Worm (Caenorhabditis elegans) whole organism, late embryonic: ENCODE results near the gene C04E6.12.

Source experiments
- C08G9.2 ChIP-seq: sonication (generic microtip); optimal IDR thresholded peaks from 2 replicates; lab custom pipeline; 2016; ENCODE audit warnings: mild to moderate bottlenecking, missing genetic modification characterization, moderate library complexity, missing compliant biosample characterization
- C38D4.7 ChIP-seq: fragments of 200-800 bp; sonication (Bioruptor generic); optimal IDR thresholded peaks from 2 replicates; lab custom pipeline; 2018; ENCODE audit warnings: mild to moderate bottlenecking, missing genetic modification characterization, moderate library complexity, missing compliant biosample characterization
- F13H6.1 ChIP-seq: sonication (generic microtip); optimal IDR thresholded peaks from 2 replicates; lab custom pipeline; 2016; ENCODE audit warnings: missing genetic modification characterization, missing compliant biosample characterization
- K02D7.2 ChIP-seq: sonication (generic microtip); optimal IDR thresholded peaks from 2 replicates; lab custom pipeline; 2017; ENCODE audit warnings: mild to moderate bottlenecking, missing genetic modification characterization, missing compliant biosample characterization
- K09A11.1 ChIP-seq: sonication (generic microtip); optimal IDR thresholded peaks from 2 replicates; lab custom pipeline; 2017; ENCODE audit warnings: antibody characterized with exemption, mild to moderate bottlenecking, missing genetic modification characterization, missing compliant biosample characterization; ENCODE audit not compliant: insufficient read depth
- T23F11.4 ChIP-seq: fragments of 200-800 bp; sonication (Bioruptor generic); optimal IDR thresholded peaks from 2 replicates; lab custom pipeline; 2018; ENCODE audit warnings: mild to moderate bottlenecking, missing genetic modification characterization, missing compliant biosample characterization
- Y22D7AL.16 ChIP-seq: sonication (generic microtip); optimal IDR thresholded peaks from 2 replicates; lab custom pipeline; 2016; ENCODE audit warnings: missing genetic modification characterization, missing compliant biosample characterization
- ceh-14 ChIP-seq: sonication (generic microtip); optimal IDR thresholded peaks from 2 replicates; lab custom pipeline; 2016; ENCODE audit warnings: missing genotype, missing genetic modification characterization, missing compliant biosample characterization
- ceh-18 ChIP-seq: sonication (generic microtip); optimal IDR thresholded peaks from 2 replicates; lab custom pipeline; 2016; ENCODE audit warnings: missing genetic modification characterization, missing compliant biosample characterization
- ceh-30 ChIP-seq: fragments of 150-350 bp; optimal IDR thresholded peaks from 2 replicates; lab custom pipeline; 2014; ENCODE audit warnings: missing biosample characterization, missing genetic modification characterization
- ceh-45 ChIP-seq: fragments of 200-800 bp; sonication (Bioruptor generic); IDR thresholded peaks from 2 replicates; pipeline ENCODE4 v1.3.6; 2022; ENCODE audit warnings: missing genetic modification reagents, missing genetic modification characterization, missing compliant biosample characterization
- ceh-6 ChIP-seq: fragments of 200-800 bp; sonication (Bioruptor generic); optimal IDR thresholded peaks from 2 replicates; lab custom pipeline; 2018; ENCODE audit warnings: mild to moderate bottlenecking, missing genetic modification characterization, missing compliant biosample characterization
- dmd-4 ChIP-seq: sonication (generic microtip); optimal IDR thresholded peaks from 2 replicates; lab custom pipeline; 2016; ENCODE audit warnings: borderline replicate concordance, missing genetic modification characterization, missing compliant biosample characterization
- elt-4 ChIP-seq: sonication (generic microtip); optimal IDR thresholded peaks from 2 replicates; lab custom pipeline; 2016; ENCODE audit warnings: missing genetic modification characterization, missing compliant biosample characterization
- ets-4 ChIP-seq: sonication (generic microtip); optimal IDR thresholded peaks from 2 replicates; lab custom pipeline; 2016; ENCODE audit warnings: missing genetic modification characterization, missing compliant biosample characterization
- fax-1 ChIP-seq: sonication (generic microtip); optimal IDR thresholded peaks from 2 replicates; lab custom pipeline; 2016; ENCODE audit warnings: missing genotype, missing genetic modification characterization, missing compliant biosample characterization
- fkh-6 ChIP-seq: sonication (generic microtip); optimal IDR thresholded peaks from 2 replicates; lab custom pipeline; 2016; ENCODE audit warnings: missing genetic modification characterization, missing compliant biosample characterization
- gmeb-2 ChIP-seq: sonication (generic microtip); optimal IDR thresholded peaks from 2 replicates; lab custom pipeline; 2016; ENCODE audit warnings: missing genetic modification characterization, inconsistent platforms, missing compliant biosample characterization
- hlh-15 ChIP-seq: sonication (generic microtip); optimal IDR thresholded peaks from 2 replicates; lab custom pipeline; 2016; ENCODE audit warnings: missing genetic modification characterization, missing compliant biosample characterization
- hlh-30 ChIP-seq: sonication (generic microtip); optimal IDR thresholded peaks from 2 replicates; lab custom pipeline; 2017; ENCODE audit warnings: antibody characterized with exemption, missing genetic modification characterization, missing compliant biosample characterization; ENCODE audit not compliant: insufficient read depth
- hlh-6 ChIP-seq: sonication (generic microtip); optimal IDR thresholded peaks from 2 replicates; lab custom pipeline; 2016; ENCODE audit warnings: missing genotype, missing genetic modification characterization, missing compliant biosample characterization
- lim-6 ChIP-seq: sonication (generic microtip); optimal IDR thresholded peaks from 2 replicates; lab custom pipeline; 2016; ENCODE audit warnings: missing genetic modification characterization, missing compliant biosample characterization
- lin-11 ChIP-seq: fragments of 200-800 bp; sonication (Bioruptor generic); optimal IDR thresholded peaks from 2 replicates; lab custom pipeline; 2018; ENCODE audit warnings: mild to moderate bottlenecking, missing genetic modification characterization, missing compliant biosample characterization
- madf-2 ChIP-seq: sonication (generic microtip); optimal IDR thresholded peaks from 2 replicates; lab custom pipeline; 2017; ENCODE audit warnings: missing genetic modification characterization, missing compliant biosample characterization
- nfya-1 ChIP-seq: sonication (generic microtip); optimal IDR thresholded peaks from 2 replicates; lab custom pipeline; 2017; ENCODE audit warnings: missing genetic modification characterization, mild to moderate bottlenecking, missing compliant biosample characterization, antibody characterized with exemption, moderate library complexity
- nhr-232 ChIP-seq: sonication (generic microtip); optimal IDR thresholded peaks from 2 replicates; lab custom pipeline; 2016; ENCODE audit warnings: missing genetic modification characterization, missing compliant biosample characterization
- odd-2 ChIP-seq: sonication (generic microtip); optimal IDR thresholded peaks from 2 replicates; lab custom pipeline; 2017; ENCODE audit warnings: antibody characterized with exemption, mild to moderate bottlenecking, missing genetic modification characterization, missing compliant biosample characterization
- pax-1 ChIP-seq: fragments of 150-350 bp; optimal IDR thresholded peaks from 2 replicates; lab custom pipeline; 2014; ENCODE audit warnings: missing biosample characterization, missing genetic modification characterization
- pha-2 ChIP-seq: sonication (generic microtip); optimal IDR thresholded peaks from 2 replicates; lab custom pipeline; 2017; ENCODE audit warnings: mild to moderate bottlenecking, missing genetic modification characterization, missing compliant biosample characterization
- pqm-1 ChIP-seq: sonication (generic microtip); optimal IDR thresholded peaks from 2 replicates; lab custom pipeline; 2016; ENCODE audit warnings: missing genetic modification characterization, missing compliant biosample characterization
- rnt-1 ChIP-seq: sonication (generic microtip); optimal IDR thresholded peaks from 2 replicates; lab custom pipeline; 2016; ENCODE audit warnings: missing genetic modification characterization, missing compliant biosample characterization
- sdc-2 ChIP-seq: sonication (generic microtip); optimal IDR thresholded peaks from 2 replicates; lab custom pipeline; 2016; ENCODE audit warnings: missing genotype, missing genetic modification characterization, missing compliant biosample characterization
- sox-2 ChIP-seq: fragments of 200-800 bp; sonication (Bioruptor generic); IDR thresholded peaks from 2 replicates; pipeline ENCODE4 v1.3.6; 2022; ENCODE audit warnings: missing genetic modification reagents, missing genetic modification characterization, missing compliant biosample characterization
- unc-42 ChIP-seq: sonication (generic microtip); optimal IDR thresholded peaks from 2 replicates; lab custom pipeline; 2016; ENCODE audit warnings: missing genotype, missing genetic modification characterization, missing compliant biosample characterization
- zip-5 ChIP-seq: sonication (generic microtip); optimal IDR thresholded peaks from 2 replicates; lab custom pipeline; 2016; ENCODE audit warnings: missing genetic modification characterization, missing compliant biosample characterization
- ztf-16 ChIP-seq: sonication (generic microtip); optimal IDR thresholded peaks from 2 replicates; lab custom pipeline; 2017; ENCODE audit warnings: missing genetic modification characterization, missing compliant biosample characterization

The C04E6.12 gene

DNA sequence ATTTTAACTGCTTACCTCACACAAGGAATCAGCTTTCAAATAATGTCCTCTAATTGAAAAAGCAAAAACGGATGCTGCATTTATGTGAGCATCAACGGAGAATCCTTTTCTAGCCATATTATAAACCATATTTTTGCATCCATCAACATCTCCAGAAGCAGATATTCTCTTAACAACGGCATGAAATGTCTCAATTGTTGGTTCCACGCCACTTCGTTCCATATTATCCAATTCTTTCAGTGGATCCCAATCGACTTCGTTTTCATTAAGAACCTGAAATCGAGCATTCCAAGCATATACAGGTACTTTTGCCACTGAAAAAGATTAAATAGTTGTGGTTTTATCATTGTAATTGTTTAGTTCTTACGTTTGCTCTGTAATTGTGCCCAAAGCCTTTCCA lies 2.9 kb downstream of the C04E6.12 start:
- TF ChIP-seq ets-4 (no peak), nhr-232 (tag; lab: Kevin White, UChicago) (no peak), ceh-45 (no peak), ceh-14 (tag; lab: Kevin White, UChicago) (no peak), ceh-30 (tag; lab: Kevin White, UChicago) (no peak), Y22D7AL.16 (tag; lab: Kevin White, UChicago) (no peak), pax-1 (tag; lab: Kevin White, UChicago) (no peak), zip-5 (tag; lab: Kevin White, UChicago) (no peak), hlh-6 (tag; lab: Kevin White, UChicago) (no peak), odd-2 (tag; lab: Kevin White, UChicago) (no peak), hlh-30 (tag; lab: Kevin White, UChicago) (no peak), rnt-1 (tag; lab: Kevin White, UChicago) (no peak), C08G9.2 (tag; lab: Kevin White, UChicago) (no peak)
- TF ChIP-seq, all 69 proteins: peak for 0

DNA sequence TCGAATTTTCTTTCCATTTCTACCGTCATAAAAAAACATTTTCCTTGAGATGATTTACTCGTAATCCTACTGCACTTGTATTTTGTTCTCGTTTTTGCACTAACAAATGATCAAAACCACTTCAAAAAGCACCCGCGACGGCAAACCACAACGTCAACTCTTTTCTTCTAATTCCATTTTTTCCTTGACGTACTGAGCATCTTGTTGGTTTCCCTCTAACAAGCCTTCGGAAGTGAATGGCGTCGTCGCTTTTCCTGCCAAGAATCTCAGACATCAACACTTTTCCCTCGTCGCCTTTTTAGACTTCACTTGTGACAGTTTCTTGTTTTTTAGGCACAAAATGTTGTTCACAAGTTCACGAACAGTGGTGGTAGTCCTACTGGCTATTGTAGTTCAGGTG lies 7.4 kb downstream of the C04E6.12 start, which contains the start of gene C04E6.13:
TSS of gene C04E6.13 (plus strand) at position 301 of the 400 bp plus-strand sequence.
- TF ChIP-seq gmeb-2 (tag; lab: Kevin White, UChicago) (no peak), ceh-30 (tag; lab: Kevin White, UChicago) (no peak)
- TF ChIP-seq, all 69 proteins: peak for 0

DNA sequence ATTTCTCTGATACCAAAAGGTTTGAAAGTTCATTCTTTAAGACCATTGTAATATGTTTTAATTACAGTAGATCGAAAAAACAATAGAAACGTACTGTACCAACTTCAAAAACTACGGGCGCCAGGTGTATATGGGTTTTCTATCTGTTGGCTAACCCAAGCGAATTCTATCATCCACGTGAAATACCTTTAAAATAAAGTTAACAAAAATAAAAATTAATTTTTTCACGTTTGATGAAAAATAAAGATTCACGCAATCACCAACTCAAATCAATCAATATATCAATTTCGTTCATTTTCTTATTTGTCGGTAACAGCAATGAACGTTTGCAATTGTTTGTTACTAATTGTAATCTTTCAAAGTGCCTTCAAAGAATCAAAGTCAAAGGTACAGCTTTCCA lies 12.7 kb downstream of the C04E6.12 start, which contains the start of gene C04E6.4:
TSS of gene C04E6.4 (plus strand) at position 301 of the 400 bp plus-strand sequence.
- TF ChIP-seq hlh-15 (tag; lab: Kevin White, UChicago) (no peak), unc-42 (tag; lab: Kevin White, UChicago) (no peak), hlh-30 (tag; lab: Kevin White, UChicago) (no peak), fax-1 (tag; lab: Kevin White, UChicago) (no peak), T23F11.4 (GFP tag; lab: Kevin White, UChicago) (no peak), ceh-14 (tag; lab: Kevin White, UChicago) (no peak), ceh-18 (tag; lab: Kevin White, UChicago) (no peak)

DNA sequence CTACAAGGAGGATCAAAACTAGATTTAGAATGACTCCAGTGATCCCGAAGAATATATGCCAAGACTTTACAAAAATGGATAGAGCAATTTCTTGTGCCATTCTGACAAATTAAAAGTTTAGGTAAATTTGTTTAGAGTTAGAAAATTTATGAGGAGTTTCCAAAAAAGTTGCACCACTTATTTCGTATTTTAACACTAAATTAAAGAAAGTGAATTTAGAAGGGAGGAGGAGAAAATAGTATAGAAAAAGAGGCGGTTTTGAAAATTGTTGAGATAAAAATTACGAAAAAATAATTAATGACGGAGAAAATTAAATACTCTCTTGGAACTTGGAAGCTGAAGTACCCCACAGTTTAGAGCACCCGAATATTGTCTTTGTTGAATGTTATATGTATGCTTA lies 13.5 kb downstream of the C04E6.12 start, which contains the start of gene srd-15:
TSS of gene srd-15 (minus strand) at position 101 of the 400 bp plus-strand sequence.
- TF ChIP-seq nhr-232 (tag; lab: Kevin White, UChicago): no peak
- no peak for TF ChIP-seq pha-2 (tag; lab: Kevin White, UChicago)
- no peak for TF ChIP-seq pqm-1
- TF ChIP-seq fkh-6 (tag; lab: Kevin White, UChicago): no peak
- TF ChIP-seq elt-4: no peak
- TF ChIP-seq fax-1 (tag; lab: Kevin White, UChicago): no peak
- no peak for TF ChIP-seq ceh-6 (GFP tag; lab: Kevin White, UChicago)
- no peak for TF ChIP-seq unc-42 (tag; lab: Kevin White, UChicago)
- TF ChIP-seq lim-6 (tag; lab: Kevin White, UChicago): no peak
- TF ChIP-seq C38D4.7 (GFP tag; lab: Kevin White, UChicago): no peak
- TF ChIP-seq, all 69 proteins: peak for 0

- TF ChIP-seq F13H6.1 (tag; lab: Kevin White, UChicago) (no peak), ztf-16 (tag; lab: Kevin White, UChicago) (no peak), K09A11.1 (tag; lab: Kevin White, UChicago) (no peak), nhr-232 (tag; lab: Kevin White, UChicago) (no peak), elt-4 (no peak), pqm-1 (no peak), sox-2 (GFP tag; lab: Robert Waterston, UW) (no peak), T23F11.4 (GFP tag; lab: Kevin White, UChicago) (no peak), hlh-30 (tag; lab: Kevin White, UChicago) (no peak), K02D7.2 (no peak), madf-2 (tag; lab: Kevin White, UChicago) (no peak), ceh-6 (GFP tag; lab: Kevin White, UChicago) (no peak), pax-1 (tag; lab: Kevin White, UChicago) (no peak), hlh-15 (tag; lab: Kevin White, UChicago) (no peak), lin-11 (tag; lab: Kevin White, UChicago) (no peak), zip-5 (tag; lab: Kevin White, UChicago) (no peak), ets-4 (no peak), dmd-4 (tag; lab: Kevin White, UChicago) (no peak), sdc-2 (no peak), nfya-1 (no peak)
- TF ChIP-seq, all 69 proteins: peak for 0
Measured at ce11 chrV:5901833-5902232, 18.0 kb downstream of the C04E6.12 start, which contains the start of gene C04E6.5. Gene C04E6.5, plus strand, starts transcription at chrV:5902133.
